Fruit fly (Drosophila melanogaster) whole organism, embryonic: Measurements from ENCODE around the gene Obp99b.

Source experiments
- Awh ChIP-seq: fragments of 200-800 bp; sonication (Bioruptor generic); IDR thresholded peaks from 2 replicates; pipeline ENCODE4, ENCODE4 v1.3.6; 2022; ENCODE audit warnings: missing biosample characterization, missing genetic modification characterization
- CG10462 ChIP-seq: fragments of 200-800 bp; sonication (Bioruptor generic); optimal IDR thresholded peaks from 2 replicates; lab custom pipeline; 2016; ENCODE audit warnings: missing biosample characterization, missing genetic modification characterization
- CG11247 ChIP-seq: fragments of 200-800 bp; sonication (Bioruptor generic); IDR thresholded peaks from 2 replicates; pipeline ENCODE4 v1.3.6; 2022; ENCODE audit warnings: missing biosample characterization, missing genetic modification characterization
- CG11696 ChIP-seq: fragments of 200-800 bp; sonication (Bioruptor generic); IDR thresholded peaks from 2 replicates; pipeline ENCODE4 v1.3.6; 2022; ENCODE audit warnings: missing biosample characterization, missing genetic modification characterization
- CG13775 ChIP-seq: fragments of 200-800 bp; sonication (Bioruptor generic); optimal IDR thresholded peaks from 3 replicates; lab custom pipeline; 2017; ENCODE audit warnings: missing biosample characterization, mild to moderate bottlenecking, missing genetic modification characterization
- CG14441 ChIP-seq: fragments of 200-800 bp; sonication (Bioruptor generic); IDR thresholded peaks from 2 replicates; pipeline ENCODE4 v1.3.6; 2022; ENCODE audit warnings: missing biosample characterization, missing genetic modification characterization
- CG1602 ChIP-seq: fragments of 200-800 bp; sonication (Bioruptor generic); optimal IDR thresholded peaks from 3 replicates; lab custom pipeline; 2016; ENCODE audit warnings: missing biosample characterization, missing genetic modification characterization
- CG17829 ChIP-seq: fragments of 200-800 bp; optimal IDR thresholded peaks from 2 replicates; lab custom pipeline; 2019; ENCODE audit warnings: missing biosample characterization, mild to moderate bottlenecking, missing genetic modification characterization, moderate library complexity
- CG2875 ChIP-seq: fragments of 200-800 bp; sonication (Bioruptor generic); optimal IDR thresholded peaks from 2 replicates; lab custom pipeline; 2017; ENCODE audit warnings: missing biosample characterization, mild to moderate bottlenecking, missing genetic modification characterization, missing genetic modification reagents
- CG31441 ChIP-seq: fragments of 200-800 bp; sonication (Bioruptor generic); IDR thresholded peaks from 2 replicates; pipeline ENCODE4 v1.3.6; 2022; ENCODE audit warnings: missing biosample characterization, missing genetic modification characterization
- CG32772 ChIP-seq: fragments of 200-800 bp; sonication (Bioruptor generic); IDR thresholded peaks from 2 replicates; pipeline ENCODE4 v1.3.6; 2022; ENCODE audit warnings: missing biosample characterization, missing genetic modification characterization
- CG3407 ChIP-seq: fragments of 200-800 bp; sonication (Bioruptor generic); optimal IDR thresholded peaks from 2 replicates; lab custom pipeline; 2018; ENCODE audit warnings: missing biosample characterization, mild to moderate bottlenecking, missing genetic modification characterization
- CG4854 ChIP-seq: fragments of 200-800 bp; sonication (Bioruptor generic); optimal IDR thresholded peaks from 2 replicates; lab custom pipeline; 2016; ENCODE audit warnings: missing biosample characterization, missing genetic modification characterization, inconsistent platforms
- CG7357 ChIP-seq: fragments of 200-800 bp; sonication (Bioruptor generic); IDR thresholded peaks from 3 replicates; pipeline ENCODE4 v1.3.6; 2022; ENCODE audit warnings: missing biosample characterization, missing genetic modification characterization
- CG8765 ChIP-seq: fragments of 200-800 bp; sonication (Bioruptor generic); IDR thresholded peaks from 2 replicates; pipeline ENCODE4 v1.3.6; 2022; ENCODE audit warnings: missing biosample characterization, missing genetic modification characterization
- CG9215 ChIP-seq: fragments of 200-800 bp; sonication (Bioruptor generic); IDR thresholded peaks from 2 replicates; pipeline ENCODE4 v1.3.6; 2022; ENCODE audit warnings: missing biosample characterization, missing genetic modification characterization
- CG9727 ChIP-seq: fragments of 200-800 bp; sonication (Bioruptor generic); optimal IDR thresholded peaks from 3 replicates; lab custom pipeline; 2017; ENCODE audit warnings: missing biosample characterization, mild to moderate bottlenecking, missing genetic modification characterization
- Dbx ChIP-seq: fragments of 200-800 bp; sonication (Bioruptor generic); IDR thresholded peaks from 3 replicates; pipeline ENCODE4 v1.3.6; 2022; ENCODE audit warnings: missing biosample characterization, missing genetic modification characterization
- Dref ChIP-seq: fragments of 200-800 bp; sonication (Bioruptor generic); IDR thresholded peaks from 2 replicates; pipeline ENCODE4 v1.3.6; 2022; ENCODE audit warnings: missing biosample characterization, missing genetic modification characterization
- Eip74EF ChIP-seq, 2 experiments: fragments of 200-800 bp in 1 of 2; fragments of >200 bp in 1 of 2; sonication (Bioruptor generic) in 1 of 2; optimal IDR thresholded peaks; 2 replicates each; lab custom pipeline; 2017 to 2019; ENCODE audit warnings: missing biosample characterization in 2 of 2, missing genetic modification characterization in 2 of 2, mild to moderate bottlenecking in 1 of 2, moderate library complexity in 1 of 2
- Ets65A ChIP-seq: fragments of 200-800 bp; sonication (Bioruptor generic); peaks from one replicate; lab custom pipeline; 2016; ENCODE audit warnings: missing biosample characterization, missing genetic modification characterization
- Fer3 ChIP-seq: fragments of 200-800 bp; sonication (Bioruptor generic); optimal IDR thresholded peaks from 2 replicates; lab custom pipeline; 2018; ENCODE audit warnings: missing biosample characterization, mild to moderate bottlenecking, missing genetic modification characterization, moderate library complexity
- H15 ChIP-seq: fragments of 200-800 bp; sonication (Bioruptor generic); IDR thresholded peaks from 3 replicates; pipeline ENCODE4 v1.3.6; 2022; ENCODE audit warnings: missing biosample characterization, missing genetic modification characterization
- Kr ChIP-seq: fragments of 200-800 bp; sonication (Bioruptor generic); optimal IDR thresholded peaks from 2 replicates; lab custom pipeline; 2017; ENCODE audit warnings: missing biosample characterization, mild to moderate bottlenecking, missing genetic modification characterization
- MBD-R2 ChIP-seq: fragments of 200-800 bp; sonication (Bioruptor generic); IDR thresholded peaks from 2 replicates; pipeline ENCODE4 v1.3.6; 2022; ENCODE audit warnings: missing biosample characterization, missing genetic modification characterization
- MESR4 ChIP-seq: fragments of 200-800 bp; sonication (Bioruptor generic); optimal IDR thresholded peaks from 2 replicates; lab custom pipeline; 2018; ENCODE audit warnings: missing biosample characterization, mild to moderate bottlenecking, missing genetic modification characterization, moderate library complexity
- Mad ChIP-seq: fragments of 200-800 bp; sonication (Bioruptor generic); optimal IDR thresholded peaks from 2 replicates; lab custom pipeline; 2016; ENCODE audit warnings: missing biosample characterization, missing genetic modification characterization
- Meics ChIP-seq: fragments of 200-800 bp; sonication (Bioruptor generic); optimal IDR thresholded peaks from 2 replicates; lab custom pipeline; 2017; ENCODE audit warnings: missing biosample characterization, mild to moderate bottlenecking, missing genetic modification characterization
- Myb ChIP-seq: fragments of 200-800 bp; sonication (Bioruptor generic); optimal IDR thresholded peaks from 2 replicates; lab custom pipeline; 2016; ENCODE audit warnings: missing biosample characterization, missing genetic modification characterization
- PHDP ChIP-seq: fragments of 200-800 bp; sonication (Bioruptor generic); optimal IDR thresholded peaks from 3 replicates; lab custom pipeline; 2018; ENCODE audit warnings: missing biosample characterization, mild to moderate bottlenecking, missing genetic modification characterization, moderate library complexity
- Pdp1 ChIP-seq, 2 experiments: fragments of 200-800 bp; sonication (Bioruptor generic); optimal IDR thresholded peaks; 3 replicates each; lab custom pipeline; 2016; ENCODE audit warnings: missing biosample characterization in 2 of 2, missing genetic modification characterization in 2 of 2, mild to moderate bottlenecking in 1 of 2, moderate library complexity in 1 of 2
- Sox102F ChIP-seq: fragments of 200-800 bp; sonication (Bioruptor generic); optimal IDR thresholded peaks from 2 replicates; lab custom pipeline; 2018; ENCODE audit warnings: missing biosample characterization, mild to moderate bottlenecking, missing genetic modification characterization, moderate library complexity
- caup ChIP-seq: fragments of 200-800 bp; sonication (Bioruptor generic); optimal IDR thresholded peaks from 3 replicates; lab custom pipeline; 2017; ENCODE audit warnings: missing biosample characterization, mild to moderate bottlenecking, missing genetic modification characterization, moderate library complexity; ENCODE audit not compliant: severe bottlenecking
- da ChIP-seq: fragments of 200-800 bp; sonication (Bioruptor generic); optimal IDR thresholded peaks from 2 replicates; lab custom pipeline; 2016; ENCODE audit warnings: missing biosample characterization, missing genetic modification characterization
- dan ChIP-seq: fragments of 200-800 bp; sonication (Bioruptor generic); IDR thresholded peaks from 2 replicates; pipeline ENCODE4 v1.3.6; 2022; ENCODE audit warnings: missing biosample characterization, missing genetic modification characterization
- dysf ChIP-seq: fragments of 200-800 bp; sonication (Bioruptor generic); IDR thresholded peaks from 3 replicates; pipeline ENCODE4 v1.3.6; 2022; ENCODE audit warnings: missing biosample characterization, missing genetic modification characterization
- esg ChIP-seq: fragments of 200-800 bp; sonication (Bioruptor generic); conservative IDR thresholded peaks from 2 replicates; pipeline ENCODE4 v1.3.6; 2022; ENCODE audit warnings: missing biosample characterization, missing genetic modification characterization
- ftz-f1 ChIP-seq: fragments of 200-800 bp; sonication (Bioruptor generic); optimal IDR thresholded peaks from 2 replicates; lab custom pipeline; 2016; ENCODE audit warnings: missing biosample characterization, missing genetic modification characterization
- jing ChIP-seq: fragments of 200-800 bp; sonication (Bioruptor generic); optimal IDR thresholded peaks from 2 replicates; lab custom pipeline; 2018; ENCODE audit warnings: missing biosample characterization, mild to moderate bottlenecking, missing genetic modification characterization
- jumu ChIP-seq: fragments of 200-800 bp; sonication (Bioruptor generic); optimal IDR thresholded peaks from 3 replicates; lab custom pipeline; 2016; ENCODE audit warnings: missing biosample characterization, missing genetic modification characterization
- ken ChIP-seq: fragments of 200-800 bp; sonication (Bioruptor generic); IDR thresholded peaks from 3 replicates; pipeline ENCODE4 v1.3.6; 2022; ENCODE audit warnings: missing biosample characterization, missing genetic modification characterization
- otp ChIP-seq: fragments of 200-800 bp; sonication (Bioruptor generic); IDR thresholded peaks from 3 replicates; pipeline ENCODE4, ENCODE4 v1.3.6; 2022; ENCODE audit warnings: missing biosample characterization, missing genetic modification characterization
- pan ChIP-seq, 4 experiments: fragments of >200 bp in 3 of 4; fragments of 200-800 bp in 1 of 4; sonication (Bioruptor generic) in 1 of 4; optimal IDR thresholded peaks in 3 of 4; IDR thresholded peaks in 1 of 4; 2 replicates each; pipeline versions ENCODE4 v1.3.6 to Lab custom; 2017 to 2022; ENCODE audit warnings: missing biosample characterization in 2 of 4, missing genetic modification characterization in 2 of 4, mixed read lengths in 1 of 4
- pb ChIP-seq: fragments of 200-800 bp; sonication (Bioruptor generic); optimal IDR thresholded peaks from 3 replicates; lab custom pipeline; 2016; ENCODE audit warnings: missing biosample characterization, missing genetic modification characterization
- row ChIP-seq: fragments of 200-800 bp; sonication (Bioruptor generic); IDR thresholded peaks from 3 replicates; pipeline ENCODE4 v1.3.6; 2022; ENCODE audit warnings: missing biosample characterization, missing genetic modification characterization
- sim ChIP-seq: fragments of 200-800 bp; sonication (Bioruptor generic); IDR thresholded peaks from 2 replicates; pipeline ENCODE4 v1.3.6; 2022; ENCODE audit warnings: missing biosample characterization, missing genetic modification characterization
- slbo ChIP-seq: fragments of 200-800 bp; sonication (Bioruptor generic); IDR thresholded peaks from 2 replicates; pipeline ENCODE4 v1.3.6; 2022; ENCODE audit warnings: missing biosample characterization, missing genetic modification characterization
- ssp ChIP-seq: fragments of 200-800 bp; sonication (Bioruptor generic); IDR thresholded peaks from 2 replicates; pipeline ENCODE4 v1.3.6; 2022; ENCODE audit warnings: missing biosample characterization, missing genetic modification characterization
- tin ChIP-seq: fragments of 200-800 bp; sonication (Bioruptor generic); optimal IDR thresholded peaks from 3 replicates; lab custom pipeline; 2016; ENCODE audit warnings: missing biosample characterization, missing genetic modification characterization
- tx ChIP-seq: fragments of 200-800 bp; sonication (Bioruptor generic); optimal IDR thresholded peaks from 2 replicates; lab custom pipeline; 2016; ENCODE audit warnings: missing biosample characterization, missing genetic modification characterization
- zfh1 ChIP-seq: fragments of 200-800 bp; sonication (Bioruptor generic); IDR thresholded peaks from 3 replicates; pipeline ENCODE4 v1.3.6; 2022; ENCODE audit warnings: missing biosample characterization, missing genetic modification characterization

Obp99b gene

dm6 chr3R:29699220-29699619 lies 17.5 kb downstream of the Obp99b start (continued):
- TF ChIP-seq esg (peak; percentile 59), Sox102F (peak; percentile 34), CG31441 (GFP tag; lab: Robert Waterston, UW) (peak; percentile 66), jumu (peak; percentile 46), CG17829 (tag; lab: Kevin White, UChicago) (peak; percentile 59), CG11696 (GFP tag; lab: Robert Waterston, UW) (0 out of 2 replicates have a peak, but pooled peaks have one; percentile 36), CG14441 (GFP tag; lab: Robert Waterston, UW) (peak; percentile 55), row (GFP tag; lab: Robert Waterston, UW) (peak; percentile 43; the same call in 2 of the 3 replicates), ken (GFP tag; lab: Robert Waterston, UW) (peak; percentile 69; the same call in 1 of the 3 replicates), CG13775 (GFP tag; lab: Kevin White, UChicago) (no peak), CG7357 (GFP tag; lab: Robert Waterston, UW) (peak; percentile 58; the same call in 2 of the 3 replicates), CG32772 (GFP tag; lab: Robert Waterston, UW) (peak; percentile 70), Myb (GFP tag; lab: Kevin White, UChicago) (no peak), MESR4 (no peak), CG1602 (GFP tag; lab: Kevin White, UChicago) (no peak), Dref (GFP tag; lab: Robert Waterston, UW) (no peak), Mad (no peak), PHDP (tag; lab: Kevin White, UChicago) (no peak), dan (GFP tag; lab: Robert Waterston, UW) (peak; percentile 65; the same call in 1 of the 2 replicates), CG11247 (GFP tag; lab: Robert Waterston, UW) (0 out of 2 replicates have a peak, but pooled peaks have one; percentile 6), Dbx (GFP tag; lab: Robert Waterston, UW) (no peak), Pdp1 (GFP tag; optimal IDR thresholded peaks at IDR 0.05; lab: Kevin White, UChicago) (peak in 1 of 2 experiments; percentile 44), Ets65A (no peak), H15 (GFP tag; lab: Robert Waterston, UW) (peak; percentile 65; the same call in 1 of the 3 replicates), Awh (peak; percentile 65; the same call in 1 of the 2 replicates), CG9727 (GFP tag; lab: Kevin White, UChicago) (peak; percentile 25), ssp (GFP tag; lab: Robert Waterston, UW) (peak; percentile 58), da (GFP tag; lab: Kevin White, UChicago) (no peak), Kr (GFP tag; lab: Kevin White, UChicago) (no peak), tin (no peak), CG3407 (GFP tag; lab: Kevin White, UChicago) (peak; percentile 32), pb (GFP tag; lab: Kevin White, UChicago) (peak; percentile 1), Eip74EF (GFP tag; optimal IDR thresholded peaks at IDR 0.05; lab: Kevin White, UChicago) (peak in 1 of 2 experiments; percentile 13), caup (GFP tag; lab: Kevin White, UChicago) (no peak), tx (GFP tag; lab: Kevin White, UChicago) (no peak), sim (GFP tag; lab: Robert Waterston, UW) (peak; percentile 58; the same call in 1 of the 2 replicates), slbo (peak; percentile 15; the same call in 1 of the 2 replicates), Fer3 (tag; lab: Kevin White, UChicago) (no peak), zfh1 (GFP tag; lab: Robert Waterston, UW) (peak; percentile 72), MBD-R2 (GFP tag; lab: Robert Waterston, UW) (no peak), jing (GFP tag; lab: Kevin White, UChicago) (no peak), CG8765 (peak; percentile 35; the same call in 1 of the 2 replicates), CG2875 (GFP tag; lab: Kevin White, UChicago) (peak; percentile 28), CG10462 (GFP tag; lab: Kevin White, UChicago) (no peak), pan (optimal IDR thresholded peaks at IDR 0.05; lab: Kevin White, UChicago) (no peak), pan (GFP tag; optimal IDR thresholded peaks at IDR 0.05 in 1 of 2, IDR thresholded peaks at IDR 0.05 in 1 of 2) (peak in 1 of 2 experiments; percentile 73), otp (GFP tag; lab: Robert Waterston, UW) (peak; percentile 64; the same call in 1 of the 3 replicates), dysf (GFP tag; lab: Robert Waterston, UW) (peak; percentile 68; the same call in 2 of the 3 replicates), ftz-f1 (GFP tag; lab: Kevin White, UChicago) (no peak), Meics (no peak), CG4854 (no peak), CG9215 (GFP tag; lab: Robert Waterston, UW) (peak; percentile 46; the same call in 1 of the 2 replicates)
